Fruit fly (Drosophila melanogaster): ENCODE results near the gene CG44325.

CG44325 gene

DNA sequence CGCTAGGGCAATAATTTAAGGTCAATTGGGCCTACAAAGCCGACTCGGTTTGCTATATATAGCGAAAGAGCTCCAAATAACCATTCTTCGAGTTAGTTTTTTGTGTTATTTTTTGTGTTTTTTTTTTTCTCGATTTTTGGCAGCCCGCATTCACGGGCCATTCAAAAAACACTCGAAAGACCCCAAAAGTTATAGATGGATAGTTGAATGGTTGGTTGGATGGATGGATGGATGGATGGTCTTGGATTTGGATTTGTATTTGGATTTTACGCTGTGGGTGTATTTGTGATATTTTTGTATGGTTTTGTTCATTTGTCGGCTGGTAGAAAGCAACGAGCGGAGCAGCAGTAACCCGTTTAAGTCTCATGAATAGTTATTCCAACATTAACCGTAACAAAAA, 14.3 kb downstream of the CG44325 start:
- TF ChIP-seq Hnf4 (GFP tag; optimal IDR thresholded peaks at IDR 0.05) = no peak
- no peak for TF ChIP-seq foxo (GFP tag; optimal IDR thresholded peaks at IDR 0.05)
- TF ChIP-seq sv (GFP tag; optimal IDR thresholded peaks at IDR 0.05) = no peak
- no peak for TF ChIP-seq usp (GFP tag; optimal IDR thresholded peaks at IDR 0.05)
- no peak for TF ChIP-seq rgr (GFP tag; optimal IDR thresholded peaks at IDR 0.05)
- no peak for TF ChIP-seq CrebA (GFP tag; optimal IDR thresholded peaks at IDR 0.05; ENCODE audit: borderline replicate concordance)
- no peak for TF ChIP-seq Myc (optimal IDR thresholded peaks at IDR 0.05)
- TF ChIP-seq brk (GFP tag; optimal IDR thresholded peaks at IDR 0.05) = no peak
- TF ChIP-seq fru (GFP tag; optimal IDR thresholded peaks at IDR 0.05) = no peak
- TF ChIP-seq GATAd (GFP tag; optimal IDR thresholded peaks at IDR 0.05) = no peak
- no peak for TF ChIP-seq woc (GFP tag; optimal IDR thresholded peaks at IDR 0.05)
- TF ChIP-seq tai (GFP tag; optimal IDR thresholded peaks at IDR 0.05) = no peak
- no peak for TF ChIP-seq ey (GFP tag; optimal IDR thresholded peaks at IDR 0.05)
- TF ChIP-seq Dif (GFP tag; optimal IDR thresholded peaks at IDR 0.05; ENCODE audit: partially characterized antibody) = no peak
- no peak for TF ChIP-seq jim (GFP tag; optimal IDR thresholded peaks at IDR 0.05)
- no peak for TF ChIP-seq h (GFP tag; optimal IDR thresholded peaks at IDR 0.05)

DNA sequence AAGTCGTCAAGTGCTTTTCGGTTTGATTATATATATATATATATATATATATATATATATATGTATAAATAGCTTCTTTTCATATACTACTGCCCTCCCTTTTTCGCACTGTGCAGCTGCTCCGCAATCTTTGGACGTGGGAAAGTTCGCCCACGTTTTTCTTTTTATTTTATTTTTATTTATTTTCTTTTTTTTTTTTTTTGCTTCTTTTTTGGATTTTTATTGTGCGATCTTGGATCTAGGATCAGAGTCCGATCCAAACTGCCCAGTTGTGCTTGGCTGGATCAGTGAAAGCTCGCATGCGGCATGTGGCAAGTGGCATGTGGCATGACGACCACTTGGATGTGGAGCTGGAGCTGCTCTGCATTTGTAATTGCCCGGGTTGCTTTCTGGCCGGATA, 14.9 kb downstream of the CG44325 start:
- TF ChIP-seq Hr78 (GFP tag; optimal IDR thresholded peaks at IDR 0.05) = no peak
- no peak for TF ChIP-seq Hr83 (GFP tag; optimal IDR thresholded peaks at IDR 0.05; ENCODE audit: poor library complexity, severe bottlenecking)
- TF ChIP-seq woc (GFP tag; optimal IDR thresholded peaks at IDR 0.05) = no peak
- no peak for TF ChIP-seq dsf (GFP tag; optimal IDR thresholded peaks at IDR 0.05; ENCODE audit: borderline replicate concordance)
- TF ChIP-seq dl (GFP tag; optimal IDR thresholded peaks at IDR 0.05; ENCODE audit: insufficient read depth in 1 of 2, partially characterized antibody in 2 of 2) = no peak
- TF ChIP-seq h (GFP tag; optimal IDR thresholded peaks at IDR 0.05) = no peak
- no peak for TF ChIP-seq Hnf4 (GFP tag; optimal IDR thresholded peaks at IDR 0.05)
- no peak for TF ChIP-seq Vsx2 (GFP tag; optimal IDR thresholded peaks at IDR 0.05; ENCODE audit: partially characterized antibody)
- no peak for TF ChIP-seq jim (GFP tag; optimal IDR thresholded peaks at IDR 0.05)
- no peak for TF ChIP-seq sage (GFP tag; optimal IDR thresholded peaks at IDR 0.05)
- TF ChIP-seq OdsH (GFP tag; optimal IDR thresholded peaks at IDR 0.05) = no peak
- TF ChIP-seq Rel (GFP tag; optimal IDR thresholded peaks at IDR 0.05) = no peak
- TF ChIP-seq Rel (tag; optimal IDR thresholded peaks at IDR 0.05) = no peak
- TF ChIP-seq br (GFP tag; optimal IDR thresholded peaks at IDR 0.05) = no peak
- no peak for TF ChIP-seq pan (optimal IDR thresholded peaks at IDR 0.05)
- TF ChIP-seq ey (GFP tag; optimal IDR thresholded peaks at IDR 0.05) = no peak
- TF ChIP-seq GATAd (GFP tag; optimal IDR thresholded peaks at IDR 0.05) = no peak

dm6 chrX:9062665-9063064, 15.6 kb downstream of the CG44325 start:
- peak; percentile 37 for TF ChIP-seq Hnf4 (GFP tag; optimal IDR thresholded peaks at IDR 0.05)
- peak in 1 of 2 experiments; percentile 60 for TF ChIP-seq foxo (GFP tag; optimal IDR thresholded peaks at IDR 0.05)
- TF ChIP-seq ey (GFP tag; optimal IDR thresholded peaks at IDR 0.05) = peak; percentile 15
- TF ChIP-seq fru (GFP tag; optimal IDR thresholded peaks at IDR 0.05) = peak; percentile 38
- TF ChIP-seq tai (GFP tag; optimal IDR thresholded peaks at IDR 0.05) = no peak
- peak; percentile 61 for TF ChIP-seq h (GFP tag; optimal IDR thresholded peaks at IDR 0.05)
- peak; percentile 46 for TF ChIP-seq OdsH (GFP tag; optimal IDR thresholded peaks at IDR 0.05)
- TF ChIP-seq Sp1 (GFP tag; optimal IDR thresholded peaks at IDR 0.05) = peak; percentile 68
- TF ChIP-seq lola (GFP tag; optimal IDR thresholded peaks at IDR 0.05) = no peak
- peak; percentile 53 for TF ChIP-seq psq (GFP tag; optimal IDR thresholded peaks at IDR 0.05)
- TF ChIP-seq CG32264 (GFP tag; optimal IDR thresholded peaks at IDR 0.05) = no peak
- peak; percentile 43 for TF ChIP-seq woc (GFP tag; optimal IDR thresholded peaks at IDR 0.05)
- no peak for TF ChIP-seq Hr83 (GFP tag; optimal IDR thresholded peaks at IDR 0.05; ENCODE audit: poor library complexity, severe bottlenecking)
- peak; percentile 77 for TF ChIP-seq HLH106 (tag; optimal IDR thresholded peaks at IDR 0.05)
- no peak for TF ChIP-seq dl (GFP tag; optimal IDR thresholded peaks at IDR 0.05; ENCODE audit: insufficient read depth in 1 of 2, partially characterized antibody in 2 of 2)
- peak; percentile 9 for TF ChIP-seq Rel (GFP tag; optimal IDR thresholded peaks at IDR 0.05)
- peak; percentile 34 for TF ChIP-seq Rel (tag; optimal IDR thresholded peaks at IDR 0.05)
- TF ChIP-seq dmrt93B (GFP tag; optimal IDR thresholded peaks at IDR 0.05) = no peak
- no peak for TF ChIP-seq usp (GFP tag; optimal IDR thresholded peaks at IDR 0.05)
- peak; percentile 61 for TF ChIP-seq rgr (GFP tag; optimal IDR thresholded peaks at IDR 0.05)

DNA sequence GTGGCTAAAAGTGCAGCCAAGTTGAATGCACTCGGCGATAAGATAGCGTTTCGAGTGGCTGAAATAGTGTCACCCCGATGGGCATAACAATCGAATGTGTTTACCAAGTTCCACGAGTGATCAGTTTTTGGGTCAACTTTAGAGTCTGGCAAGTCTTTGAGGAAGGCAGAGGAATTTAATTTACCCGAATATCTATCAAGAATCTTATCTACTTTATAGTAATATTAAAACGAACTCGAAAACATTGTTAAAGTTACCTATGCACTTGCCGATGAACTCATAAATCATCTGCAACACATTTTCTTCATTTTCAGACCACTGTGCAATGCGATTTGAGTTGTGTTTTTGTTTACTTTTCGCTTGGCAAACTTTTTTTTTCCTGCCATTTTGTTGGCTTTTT, 17.0 kb downstream of the CG44325 start:
- TF ChIP-seq dsf (GFP tag; optimal IDR thresholded peaks at IDR 0.05; ENCODE audit: borderline replicate concordance) = no peak
- no peak for TF ChIP-seq CrebA (GFP tag; optimal IDR thresholded peaks at IDR 0.05; ENCODE audit: borderline replicate concordance)
- TF ChIP-seq sage (GFP tag; optimal IDR thresholded peaks at IDR 0.05) = no peak
- TF ChIP-seq Mio (GFP tag; optimal IDR thresholded peaks at IDR 0.05) = no peak
- TF ChIP-seq N (GFP tag; optimal IDR thresholded peaks at IDR 0.05) = no peak
- no peak for TF ChIP-seq lola (GFP tag; optimal IDR thresholded peaks at IDR 0.05)
- no peak for TF ChIP-seq CG32264 (GFP tag; optimal IDR thresholded peaks at IDR 0.05)
- no peak for TF ChIP-seq Dfd (GFP tag; optimal IDR thresholded peaks at IDR 0.05)
- TF ChIP-seq CG9705 (GFP tag; optimal IDR thresholded peaks at IDR 0.05) = no peak
- no peak for TF ChIP-seq Jra (GFP tag; optimal IDR thresholded peaks at IDR 0.05)
- TF ChIP-seq OdsH (GFP tag; optimal IDR thresholded peaks at IDR 0.05) = no peak
- TF ChIP-seq h (GFP tag; optimal IDR thresholded peaks at IDR 0.05) = peak; percentile 23
- no peak for TF ChIP-seq HLH106 (tag; optimal IDR thresholded peaks at IDR 0.05)
- TF ChIP-seq Vsx2 (GFP tag; optimal IDR thresholded peaks at IDR 0.05; ENCODE audit: partially characterized antibody) = no peak
- no peak for TF ChIP-seq Myc (optimal IDR thresholded peaks at IDR 0.05)
- peak; percentile 4 for TF ChIP-seq ey (GFP tag; optimal IDR thresholded peaks at IDR 0.05)
- no peak for TF ChIP-seq dmrt93B (GFP tag; optimal IDR thresholded peaks at IDR 0.05)
- TF ChIP-seq woc (GFP tag; optimal IDR thresholded peaks at IDR 0.05) = no peak
- TF ChIP-seq foxo (GFP tag; optimal IDR thresholded peaks at IDR 0.05) = peak in 1 of 2 experiments; percentile 18
- no peak for TF ChIP-seq jim (GFP tag; optimal IDR thresholded peaks at IDR 0.05)
- TF ChIP-seq psq (GFP tag; optimal IDR thresholded peaks at IDR 0.05) = no peak
- TF ChIP-seq fru (GFP tag; optimal IDR thresholded peaks at IDR 0.05) = peak; percentile 27
- no peak for TF ChIP-seq Sp1 (GFP tag; optimal IDR thresholded peaks at IDR 0.05)
- no peak for TF ChIP-seq rgr (GFP tag; optimal IDR thresholded peaks at IDR 0.05)
- TF ChIP-seq dl (GFP tag; optimal IDR thresholded peaks at IDR 0.05; ENCODE audit: insufficient read depth in 1 of 2, partially characterized antibody in 2 of 2) = no peak
- no peak for TF ChIP-seq br (GFP tag; optimal IDR thresholded peaks at IDR 0.05)
